Worm (Caenorhabditis elegans) whole organism, L4 larva: ENCODE measurements around the gene ctsa-1.2.

Experiments used
- F49E8.2 ChIP-seq: sonication (generic microtip); optimal IDR thresholded peaks from 2 replicates; lab custom pipeline; 2016; ENCODE audit warnings: missing compliant biosample characterization, mild to moderate bottlenecking, missing genetic modification characterization, borderline replicate concordance
- T20F7.1 ChIP-seq: fragments of 200-800 bp; sonication (Bioruptor generic); optimal IDR thresholded peaks from 2 replicates; lab custom pipeline; 2018; ENCODE audit warnings: mild to moderate bottlenecking, missing genetic modification characterization, missing compliant biosample characterization

DNA sequence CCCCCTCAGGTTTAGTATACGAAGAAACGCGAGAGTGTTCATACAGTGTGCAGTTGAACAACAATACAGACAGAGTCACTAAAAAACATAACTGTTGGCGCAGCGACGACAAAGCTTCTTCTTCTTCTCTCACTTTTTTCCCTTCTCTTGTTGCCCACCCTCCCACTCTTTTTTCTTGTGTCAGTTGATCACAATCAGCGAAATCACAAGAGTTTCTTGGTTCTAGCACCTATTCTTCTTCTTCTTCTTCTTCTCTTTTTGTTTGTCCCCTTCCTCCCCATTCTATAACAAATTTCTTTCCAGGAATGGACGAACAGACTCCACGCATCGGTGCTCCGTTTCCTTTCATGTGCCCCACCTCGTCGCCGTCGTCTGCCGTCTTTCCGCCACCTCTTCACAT lies 51.3 kb downstream of the ctsa-1.2 start, which contains the start of gene F43G6.4:
- no peak for TF ChIP-seq F49E8.2 (tag; lab: Kevin White, UChicago)
- no peak for TF ChIP-seq T20F7.1 (GFP tag; lab: Kevin White, UChicago)
